Worm (Caenorhabditis elegans) whole organism, L1 larva: Measurements from ENCODE around the gene ZK1240.9.

ENCODE experiments used
- ceh-90 ChIP-seq: sonication (generic microtip); optimal IDR thresholded peaks from 2 replicates; lab custom pipeline; 2016; ENCODE audit warnings: missing genetic modification characterization, missing compliant biosample characterization
- isw-1 ChIP-seq: fragments of 200-800 bp; sonication (Bioruptor generic); IDR thresholded peaks from 2 replicates; pipeline ENCODE4 v1.3.6; 2022; ENCODE audit warnings: missing genetic modification characterization, missing compliant biosample characterization
- lir-3 ChIP-seq: sonication (generic microtip); optimal IDR thresholded peaks from 2 replicates; lab custom pipeline; 2016; ENCODE audit warnings: mild to moderate bottlenecking, missing genetic modification characterization, moderate library complexity, missing compliant biosample characterization; ENCODE audit not compliant: poor library complexity
- mep-1 ChIP-seq: fragments of 150-350 bp; optimal IDR thresholded peaks from 2 replicates; lab custom pipeline; 2014; ENCODE audit warnings: missing biosample characterization, missing genetic modification characterization
- nhr-19 ChIP-seq: fragments of 200-800 bp; sonication (Bioruptor generic); conservative IDR thresholded peaks from 2 replicates; pipeline ENCODE4 v1.3.6; 2022; ENCODE audit warnings: missing genetic modification characterization, missing compliant biosample characterization
- nhr-237 ChIP-seq: fragments of 150-350 bp; optimal IDR thresholded peaks from 2 replicates; lab custom pipeline; 2014; ENCODE audit warnings: missing biosample characterization, missing genetic modification characterization
- snpc-4 ChIP-seq: fragments of 150-350 bp; optimal IDR thresholded peaks from 2 replicates; lab custom pipeline; 2014; ENCODE audit warnings: missing biosample characterization, missing genetic modification characterization

- TF ChIP-seq isw-1 (GFP tag; lab: Robert Waterston, UW) = no peak
- no peak for TF ChIP-seq mep-1 (tag; lab: Kevin White, UChicago)
- no peak for TF ChIP-seq lir-3 (tag; lab: Kevin White, UChicago)
- no peak for TF ChIP-seq nhr-19 (GFP tag; lab: Robert Waterston, UW)
- TF ChIP-seq snpc-4 (tag; lab: Kevin White, UChicago) = no peak
- TF ChIP-seq ceh-90 (tag; lab: Kevin White, UChicago) = no peak
- no peak for TF ChIP-seq nhr-237 (tag; lab: Kevin White, UChicago)
Observed at ce11 chrII:2305507-2305906, 12.5 kb upstream of the ZK1240.9 start.
